Worm (Caenorhabditis elegans): ENCODE results near the gene irld-1.
"Not testable (repeated sequence)": the region's sequence is repeated elsewhere in the genome, so short reads cannot be mapped to it uniquely, and the experiment has no call there.

DNA sequence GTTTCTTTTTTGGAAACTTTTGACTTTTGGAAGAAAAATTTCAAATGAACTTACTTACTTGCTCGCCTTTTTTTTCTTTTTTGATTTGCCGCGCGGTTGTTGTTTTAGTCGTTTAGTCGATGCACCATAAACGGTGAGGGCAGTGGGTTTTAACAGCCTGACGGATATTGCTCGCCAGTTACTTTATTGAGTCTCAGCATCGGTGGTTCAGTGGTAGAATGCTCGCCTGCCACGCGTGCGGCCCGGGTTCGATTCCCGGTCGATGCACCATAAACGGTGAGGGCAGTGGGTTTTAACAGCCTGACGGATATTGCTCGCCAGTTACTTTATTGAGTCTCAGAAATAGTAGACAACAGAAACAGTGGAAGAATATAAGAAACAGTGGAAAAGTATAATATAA, 26.1 kb upstream of the irld-1 start:
- not testable (repeated sequence) for TF ChIP-seq nhr-90 (tag; optimal IDR thresholded peaks at IDR 0.05); snpc-4 (GFP tag; optimal IDR thresholded peaks at IDR 0.05); snpc-4 (tag; optimal IDR thresholded peaks at IDR 0.05); K12H6.12 (tag; optimal IDR thresholded peaks at IDR 0.05); aptf-2 (GFP tag; conservative IDR thresholded peaks at IDR 0.05); egl-18 (GFP tag; IDR thresholded peaks at IDR 0.05); ama-1 (optimal IDR thresholded peaks at IDR 0.05); ama-1 (GFP tag; optimal IDR thresholded peaks at IDR 0.05); xnd-1 (tag; optimal IDR thresholded peaks at IDR 0.05); dpl-1 (GFP tag; optimal IDR thresholded peaks at IDR 0.05); pha-4 (tag; optimal IDR thresholded peaks at IDR 0.05); lag-1 (GFP tag; IDR thresholded peaks at IDR 0.05); hrde-1 (tag; optimal IDR thresholded peaks at IDR 0.05; ENCODE audit: borderline replicate concordance); mcd-1 (GFP tag; IDR thresholded peaks at IDR 0.05); cebp-2 (GFP tag; IDR thresholded peaks at IDR 0.05); hlh-12 (tag; optimal IDR thresholded peaks at IDR 0.05)

Data from whole organism, young adult.